ENCODE assay signal across 4 fruit fly cellular contexts in the genomic region with DNA sequence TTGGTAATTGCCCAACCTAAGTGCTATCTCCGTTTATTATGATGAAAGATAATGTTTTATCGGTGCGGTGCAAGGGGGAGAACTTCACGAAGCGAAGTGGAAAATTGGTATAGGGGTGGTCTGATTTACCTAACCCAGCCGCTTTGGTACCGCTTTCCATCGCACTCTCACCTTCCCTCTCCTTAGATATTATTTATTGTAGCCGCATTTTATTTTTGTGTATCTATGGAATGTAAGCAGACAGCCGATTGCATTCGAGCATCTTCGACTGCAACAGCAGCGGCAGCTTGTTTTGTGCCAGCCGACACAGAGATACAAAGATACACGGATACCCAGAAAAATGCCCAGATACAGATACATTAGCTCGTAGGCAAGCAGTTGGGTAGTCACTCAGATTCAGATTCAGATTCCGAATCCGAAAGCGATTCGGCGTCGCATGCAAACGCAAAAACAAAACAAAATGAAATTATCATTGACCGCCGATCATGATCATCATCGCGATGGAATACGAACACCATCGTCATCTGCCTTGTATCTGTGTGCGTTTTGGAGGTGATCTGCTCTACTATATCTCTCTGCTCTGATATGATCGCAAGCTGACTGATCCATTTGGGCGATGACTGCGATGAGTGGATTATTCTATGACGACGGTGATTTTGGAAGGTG.
A peak's percentile ranks its signal among the peaks of the same experiment; 100 is the strongest.
TF ChIP-seq lines count a peak whose summit lies in the region.

No protein-coding gene starts in this region.

- no peak for TF ChIP-seq CTCF in whole organism, embryonic (GFP tag; optimal IDR thresholded peaks at IDR 0.05; lab: Kevin White, UChicago)

TF ChIP-seq in whole organism, adult, 20 proteins besides CTCF, POLR2A, EP300 and RAD21:
- TF ChIP-seq cic (GFP tag; optimal IDR thresholded peaks at IDR 0.05; lab: Kevin White, UChicago) (no peak), tj (GFP tag; optimal IDR thresholded peaks at IDR 0.05; lab: Kevin White, UChicago) (peak; percentile 1)
TF ChIP-seq in whole organism, adult: peak in this region for 1.

TF ChIP-seq in whole organism, embryonic, 481 proteins besides CTCF, POLR2A, EP300 and RAD21 (continues in another document):
- TF ChIP-seq grn (GFP tag; optimal IDR thresholded peaks at IDR 0.05; lab: Kevin White, UChicago) (peak; percentile 95), CG32767 (GFP tag; IDR thresholded peaks at IDR 0.05; lab: Robert Waterston, UW) (peak; percentile 71), CG14667 (GFP tag; IDR thresholded peaks at IDR 0.05; lab: Robert Waterston, UW) (no peak), oc (tag; optimal IDR thresholded peaks at IDR 0.05; lab: Kevin White, UChicago) (peak; percentile 45), mam (GFP tag; optimal IDR thresholded peaks at IDR 0.05; lab: Kevin White, UChicago) (no peak), CG8290 (GFP tag; optimal IDR thresholded peaks at IDR 0.05; lab: Kevin White, UChicago) (no peak), CG8290 (tag; optimal IDR thresholded peaks at IDR 0.05; lab: Kevin White, UChicago) (peak in 1 of 2 experiments; percentile 54), CG5953 (GFP tag; IDR thresholded peaks at IDR 0.05; lab: Robert Waterston, UW) (no peak), CG7271 (tag; optimal IDR thresholded peaks at IDR 0.05; lab: Kevin White, UChicago) (no peak), CG17359 (tag; optimal IDR thresholded peaks at IDR 0.05; lab: Kevin White, UChicago) (no peak), Hr39 (optimal IDR thresholded peaks at IDR 0.05; lab: Kevin White, UChicago) (no peak), ash1 (GFP tag; optimal IDR thresholded peaks at IDR 0.05; lab: Kevin White, UChicago) (no peak), B-H2 (GFP tag; optimal IDR thresholded peaks at IDR 0.05; lab: Kevin White, UChicago) (no peak), stc (GFP tag; IDR thresholded peaks at IDR 0.05; lab: Robert Waterston, UW) (no peak), Med (GFP tag; lab: Kevin White, UChicago) (peak; percentile 40), row (GFP tag; IDR thresholded peaks at IDR 0.05; lab: Robert Waterston, UW) (no peak; the same call in 2 of the 3 replicates), CG8388 (GFP tag; optimal IDR thresholded peaks at IDR 0.05; lab: Kevin White, UChicago) (no peak), gcm2 (GFP tag; optimal IDR thresholded peaks at IDR 0.05; lab: Kevin White, UChicago) (no peak), wor (GFP tag; IDR thresholded peaks at IDR 0.05; lab: Robert Waterston, UW) (no peak), CG4360 (GFP tag; IDR thresholded peaks at IDR 0.05; lab: Robert Waterston, UW) (peak; percentile 45), Hand (GFP tag; optimal IDR thresholded peaks at IDR 0.05; lab: Kevin White, UChicago) (no peak), Eip74EF (GFP tag; optimal IDR thresholded peaks at IDR 0.05; lab: Kevin White, UChicago) (no peak), sr (GFP tag; IDR thresholded peaks at IDR 0.05; lab: Robert Waterston, UW) (no peak), Stat92E (GFP tag; optimal IDR thresholded peaks at IDR 0.05; lab: Kevin White, UChicago) (peak in 1 of 3 experiments; percentile 73), rib (GFP tag; IDR thresholded peaks at IDR 0.05; lab: Robert Waterston, UW) (no peak), CG12071 (GFP tag; optimal IDR thresholded peaks at IDR 0.05; lab: Kevin White, UChicago) (no peak), Bdp1 (GFP tag; optimal IDR thresholded peaks at IDR 0.05; lab: Kevin White, UChicago) (no peak), so (GFP tag; IDR thresholded peaks at IDR 0.05; lab: Robert Waterston, UW) (peak; percentile 32; the same call in 1 of the 3 replicates)

TF ChIP-seq in whole organism, prepupa, 60 proteins besides CTCF, POLR2A, EP300 and RAD21:
- TF ChIP-seq topi (GFP tag; optimal IDR thresholded peaks at IDR 0.05; lab: Kevin White, UChicago): no peak
- TF ChIP-seq Hr38 (GFP tag; optimal IDR thresholded peaks at IDR 0.05; lab: Kevin White, UChicago): no peak
- no peak for TF ChIP-seq CG6792 (GFP tag; optimal IDR thresholded peaks at IDR 0.05; lab: Kevin White, UChicago)
- TF ChIP-seq CG6163 (GFP tag; IDR thresholded peaks at IDR 0.05; lab: Robert Waterston, UW): 0 out of 3 replicates have a peak, but pooled peaks have one; percentile 16
- TF ChIP-seq Eip78C (GFP tag; lab: Kevin White, UChicago): peak; percentile 15
- TF ChIP-seq fd85E (GFP tag; optimal IDR thresholded peaks at IDR 0.05; lab: Kevin White, UChicago): no peak
- TF ChIP-seq Lpt (GFP tag; optimal IDR thresholded peaks at IDR 0.05; lab: Kevin White, UChicago): no peak
- TF ChIP-seq CG6276 (GFP tag; optimal IDR thresholded peaks at IDR 0.05; lab: Kevin White, UChicago): no peak
- TF ChIP-seq ss (GFP tag; optimal IDR thresholded peaks at IDR 0.05; lab: Kevin White, UChicago): no peak
- TF ChIP-seq dsx (GFP tag; optimal IDR thresholded peaks at IDR 0.05; lab: Kevin White, UChicago; ENCODE audit: poor library complexity, severe bottlenecking): peak; percentile 5
- no peak for TF ChIP-seq CG4318 (GFP tag; optimal IDR thresholded peaks at IDR 0.05; lab: Kevin White, UChicago)
- no peak for TF ChIP-seq eg (GFP tag; IDR thresholded peaks at IDR 0.05; lab: Robert Waterston, UW)
- TF ChIP-seq svp (GFP tag; lab: Kevin White, UChicago): peak; percentile 46

TF ChIP-seq in whole organism, pupa, 21 proteins besides CTCF, POLR2A, EP300 and RAD21:
- no peak for TF ChIP-seq CG4496 (GFP tag; IDR thresholded peaks at IDR 0.05; lab: Robert Waterston, UW)
- 0 out of 2 replicates have a peak, but pooled peaks have one; percentile 29 for TF ChIP-seq CG32121 (GFP tag; IDR thresholded peaks at IDR 0.05; lab: Robert Waterston, UW)
